Fruit fly (Drosophila melanogaster) whole organism, embryonic: ENCODE results near the gene CG32271.

ENCODE experiments used
- Bteb2 ChIP-seq: fragments of 200-800 bp; sonication (Bioruptor generic); optimal IDR thresholded peaks from 2 replicates; lab custom pipeline; 2016; ENCODE audit warnings: missing biosample characterization, missing genetic modification characterization
- CG10654 ChIP-seq: fragments of 200-800 bp; sonication (Bioruptor generic); optimal IDR thresholded peaks from 2 replicates; lab custom pipeline; 2016; ENCODE audit warnings: missing biosample characterization, missing genetic modification characterization
- CG10959 ChIP-seq: fragments of 200-800 bp; sonication (Bioruptor generic); IDR thresholded peaks from 2 replicates; pipeline ENCODE4 v1.3.6; 2022; ENCODE audit warnings: missing biosample characterization, missing genetic modification characterization
- CG11696 ChIP-seq: fragments of 200-800 bp; sonication (Bioruptor generic); IDR thresholded peaks from 2 replicates; pipeline ENCODE4 v1.3.6; 2022; ENCODE audit warnings: missing biosample characterization, missing genetic modification characterization
- CG13287 ChIP-seq: fragments of 200-800 bp; sonication (Bioruptor generic); IDR thresholded peaks from 2 replicates; pipeline ENCODE4 v1.3.6; 2022; ENCODE audit warnings: missing biosample characterization, missing genetic modification characterization; ENCODE audit not compliant: partially characterized antibody
- CG14710 ChIP-seq: fragments of 200-800 bp; sonication (Bioruptor generic); optimal IDR thresholded peaks from 3 replicates; lab custom pipeline; 2019; ENCODE audit warnings: missing biosample characterization, mild to moderate bottlenecking, missing genetic modification characterization, moderate library complexity
- CG15601 ChIP-seq: fragments of 200-800 bp; sonication (Bioruptor generic); optimal IDR thresholded peaks from 3 replicates; lab custom pipeline; 2019; ENCODE audit warnings: missing biosample characterization, mild to moderate bottlenecking, missing genetic modification characterization, moderate library complexity
- CG1602 ChIP-seq: fragments of 200-800 bp; sonication (Bioruptor generic); optimal IDR thresholded peaks from 3 replicates; lab custom pipeline; 2016; ENCODE audit warnings: missing biosample characterization, missing genetic modification characterization
- CG16815 ChIP-seq: fragments of 200-800 bp; sonication (Bioruptor generic); optimal IDR thresholded peaks from 3 replicates; lab custom pipeline; 2017; ENCODE audit warnings: missing biosample characterization, mild to moderate bottlenecking, missing genetic modification characterization
- CG16863 ChIP-seq: fragments of 200-800 bp; sonication (Bioruptor generic); optimal IDR thresholded peaks from 3 replicates; lab custom pipeline; 2016; ENCODE audit warnings: missing biosample characterization, missing genetic modification characterization
- CG17829 ChIP-seq: fragments of 200-800 bp; optimal IDR thresholded peaks from 2 replicates; lab custom pipeline; 2019; ENCODE audit warnings: missing biosample characterization, mild to moderate bottlenecking, missing genetic modification characterization, moderate library complexity
- CG1832 ChIP-seq: fragments of 200-800 bp; sonication (Bioruptor generic); optimal IDR thresholded peaks from 2 replicates; lab custom pipeline; 2017; ENCODE audit warnings: missing biosample characterization, mild to moderate bottlenecking, missing genetic modification characterization, inconsistent platforms
- CG18476 ChIP-seq: fragments of 200-800 bp; sonication (Bioruptor generic); optimal IDR thresholded peaks from 2 replicates; lab custom pipeline; 2016; ENCODE audit warnings: missing biosample characterization, mild to moderate bottlenecking, missing genetic modification characterization
- CG4328 ChIP-seq: fragments of 200-800 bp; sonication (Bioruptor generic); optimal IDR thresholded peaks from 3 replicates; lab custom pipeline; 2017; ENCODE audit warnings: missing biosample characterization, missing genetic modification reagents, missing genetic modification characterization
- CG4730 ChIP-seq: fragments of 200-800 bp; sonication (Bioruptor generic); IDR thresholded peaks from 2 replicates; pipeline ENCODE4 v1.3.6; 2022; ENCODE audit warnings: missing biosample characterization, missing genetic modification characterization
- CG8388 ChIP-seq: fragments of 200-800 bp; sonication (Bioruptor generic); optimal IDR thresholded peaks from 2 replicates; lab custom pipeline; 2019; ENCODE audit warnings: missing biosample characterization, mild to moderate bottlenecking, missing genetic modification characterization, moderate library complexity
- CG9797 ChIP-seq: fragments of 200-800 bp; sonication (Bioruptor generic); optimal IDR thresholded peaks from 3 replicates; lab custom pipeline; 2018; ENCODE audit warnings: missing biosample characterization, mild to moderate bottlenecking, missing genetic modification characterization
- Chrac-16 ChIP-seq: fragments of 200-800 bp; sonication (Bioruptor generic); optimal IDR thresholded peaks from 3 replicates; lab custom pipeline; 2016; ENCODE audit warnings: missing biosample characterization, missing genetic modification characterization
- CkIIα-i1 ChIP-seq: fragments of 200-800 bp; sonication (Bioruptor generic); IDR thresholded peaks from 2 replicates; pipeline ENCODE4 v1.3.6; 2022; ENCODE audit warnings: missing biosample characterization, missing genetic modification characterization
- Dll ChIP-seq: fragments of 200-800 bp; sonication (Bioruptor generic); IDR thresholded peaks from 4 replicates; pipeline ENCODE4 v1.3.6; 2022; ENCODE audit warnings: missing biosample characterization, missing genetic modification characterization; ENCODE audit not compliant: partially characterized antibody
- Ets65A ChIP-seq: fragments of 200-800 bp; sonication (Bioruptor generic); peaks from one replicate; lab custom pipeline; 2016; ENCODE audit warnings: missing biosample characterization, missing genetic modification characterization
- Ets97D ChIP-seq: fragments of 200-800 bp; sonication (Bioruptor generic); optimal IDR thresholded peaks from 3 replicates; lab custom pipeline; 2016; ENCODE audit warnings: missing biosample characterization, missing genetic modification characterization
- HHEX ChIP-seq: fragments of 200-800 bp; sonication (Bioruptor generic); optimal IDR thresholded peaks from 3 replicates; lab custom pipeline; 2017; ENCODE audit warnings: missing biosample characterization, mild to moderate bottlenecking, missing genetic modification characterization, missing genetic modification reagents
- Hey ChIP-seq: fragments of 200-800 bp; sonication (Bioruptor generic); optimal IDR thresholded peaks from 3 replicates; lab custom pipeline; 2018; ENCODE audit warnings: missing biosample characterization, mild to moderate bottlenecking, missing genetic modification characterization
- MBD-R2 ChIP-seq: fragments of 200-800 bp; sonication (Bioruptor generic); IDR thresholded peaks from 2 replicates; pipeline ENCODE4 v1.3.6; 2022; ENCODE audit warnings: missing biosample characterization, missing genetic modification characterization
- NC2α ChIP-seq: fragments of 200-800 bp; sonication (Bioruptor generic); optimal IDR thresholded peaks from 2 replicates; lab custom pipeline; 2016; ENCODE audit warnings: missing biosample characterization, missing genetic modification characterization
- NFAT ChIP-seq: fragments of 200-800 bp; sonication (Bioruptor generic); IDR thresholded peaks from 2 replicates; pipeline ENCODE4 v1.3.6; 2022; ENCODE audit warnings: missing biosample characterization, missing genetic modification characterization
- NfI ChIP-seq: fragments of 200-800 bp; sonication (Bioruptor generic); optimal IDR thresholded peaks from 3 replicates; lab custom pipeline; 2018; ENCODE audit warnings: missing biosample characterization, mild to moderate bottlenecking, missing genetic modification characterization, moderate library complexity
- Oaz ChIP-seq: fragments of 200-800 bp; sonication (Bioruptor generic); IDR thresholded peaks from 2 replicates; pipeline ENCODE4 v1.3.6; 2022; ENCODE audit warnings: missing biosample characterization, missing genetic modification characterization
- Rx ChIP-seq: fragments of 200-800 bp; sonication (Bioruptor generic); IDR thresholded peaks from 2 replicates; pipeline ENCODE4 v1.3.6; 2022; ENCODE audit warnings: missing biosample characterization, missing genetic modification characterization
- Sox100B ChIP-seq: fragments of 200-800 bp; sonication (Bioruptor generic); optimal IDR thresholded peaks from 3 replicates; lab custom pipeline; 2018; ENCODE audit warnings: missing biosample characterization, mild to moderate bottlenecking, missing genetic modification characterization
- bbx ChIP-seq: fragments of 200-800 bp; sonication (Bioruptor generic); IDR thresholded peaks from 2 replicates; pipeline ENCODE4 v1.3.6; 2022; ENCODE audit warnings: missing biosample characterization, missing genetic modification characterization; ENCODE audit not compliant: partially characterized antibody
- bigmax ChIP-seq: fragments of 200-800 bp; sonication (Bioruptor generic); optimal IDR thresholded peaks from 2 replicates; lab custom pipeline; 2018; ENCODE audit warnings: missing biosample characterization, mild to moderate bottlenecking, missing genetic modification characterization
- chif ChIP-seq, 2 experiments: fragments of 200-800 bp; sonication (Bioruptor generic); optimal IDR thresholded peaks; 3 replicates each; lab custom pipeline; 2016; ENCODE audit warnings: missing biosample characterization in 2 of 2, missing genetic modification characterization in 2 of 2
- da ChIP-seq: fragments of 200-800 bp; sonication (Bioruptor generic); optimal IDR thresholded peaks from 2 replicates; lab custom pipeline; 2016; ENCODE audit warnings: missing biosample characterization, missing genetic modification characterization
- dan ChIP-seq: fragments of 200-800 bp; sonication (Bioruptor generic); IDR thresholded peaks from 2 replicates; pipeline ENCODE4 v1.3.6; 2022; ENCODE audit warnings: missing biosample characterization, missing genetic modification characterization
- disco-r ChIP-seq: fragments of 200-800 bp; sonication (Bioruptor generic); optimal IDR thresholded peaks from 2 replicates; lab custom pipeline; 2016; ENCODE audit warnings: missing biosample characterization, missing genetic modification characterization
- dysf ChIP-seq: fragments of 200-800 bp; sonication (Bioruptor generic); IDR thresholded peaks from 3 replicates; pipeline ENCODE4 v1.3.6; 2022; ENCODE audit warnings: missing biosample characterization, missing genetic modification characterization
- exex ChIP-seq: fragments of 200-800 bp; sonication (Bioruptor generic); optimal IDR thresholded peaks from 4 replicates; lab custom pipeline; 2018; ENCODE audit warnings: missing biosample characterization, mild to moderate bottlenecking, missing genetic modification characterization, moderate library complexity
- eyg ChIP-seq: fragments of 200-800 bp; sonication (Bioruptor generic); optimal IDR thresholded peaks from 3 replicates; lab custom pipeline; 2016; ENCODE audit warnings: missing biosample characterization, missing genetic modification characterization
- ham ChIP-seq: fragments of 200-800 bp; sonication (Bioruptor generic); IDR thresholded peaks from 2 replicates; pipeline ENCODE4 v1.3.6; 2022; ENCODE audit warnings: missing biosample characterization, missing genetic modification characterization
- hkb ChIP-seq, 2 experiments: fragments of 200-800 bp in 1 of 2; fragments of >200 bp in 1 of 2; sonication (Bioruptor generic) in 1 of 2; IDR thresholded peaks in 1 of 2; optimal IDR thresholded peaks in 1 of 2; 2 replicates each; pipeline versions ENCODE4 v1.3.6 to Lab custom; 2017 to 2022; ENCODE audit warnings: missing biosample characterization in 1 of 2, missing genetic modification characterization in 1 of 2
- knrl ChIP-seq: fragments of 200-800 bp; sonication (Bioruptor generic); IDR thresholded peaks from 3 replicates; pipeline ENCODE4 v1.3.6; 2022; ENCODE audit warnings: missing biosample characterization, missing genetic modification characterization; ENCODE audit not compliant: partially characterized antibody
- nau ChIP-seq: fragments of 200-800 bp; sonication (Bioruptor generic); optimal IDR thresholded peaks from 3 replicates; lab custom pipeline; 2017; ENCODE audit warnings: missing biosample characterization, mild to moderate bottlenecking, missing genetic modification characterization, missing genetic modification reagents
- p53 ChIP-seq: fragments of 200-800 bp; sonication (Bioruptor generic); optimal IDR thresholded peaks from 2 replicates; lab custom pipeline; 2016; ENCODE audit warnings: missing biosample characterization, missing genetic modification characterization
- pzg ChIP-seq: fragments of 200-800 bp; sonication (Bioruptor generic); optimal IDR thresholded peaks from 3 replicates; lab custom pipeline; 2018; ENCODE audit warnings: missing biosample characterization, mild to moderate bottlenecking, missing genetic modification characterization, moderate library complexity
- ranshi ChIP-seq: fragments of 200-800 bp; sonication (Bioruptor generic); IDR thresholded peaks from 2 replicates; pipeline ENCODE4 v1.3.6; 2022; ENCODE audit warnings: missing biosample characterization, missing genetic modification characterization
- ssp ChIP-seq: fragments of 200-800 bp; sonication (Bioruptor generic); IDR thresholded peaks from 2 replicates; pipeline ENCODE4 v1.3.6; 2022; ENCODE audit warnings: missing biosample characterization, missing genetic modification characterization
- stc ChIP-seq: fragments of 200-800 bp; sonication (Bioruptor generic); IDR thresholded peaks from 2 replicates; pipeline ENCODE4 v1.3.6; 2022; ENCODE audit warnings: missing biosample characterization, missing genetic modification characterization
- tx ChIP-seq: fragments of 200-800 bp; sonication (Bioruptor generic); optimal IDR thresholded peaks from 2 replicates; lab custom pipeline; 2016; ENCODE audit warnings: missing biosample characterization, missing genetic modification characterization
- yki ChIP-seq: fragments of >200 bp; optimal IDR thresholded peaks from 3 replicates; lab custom pipeline; 2018

Gene CG32271

DNA sequence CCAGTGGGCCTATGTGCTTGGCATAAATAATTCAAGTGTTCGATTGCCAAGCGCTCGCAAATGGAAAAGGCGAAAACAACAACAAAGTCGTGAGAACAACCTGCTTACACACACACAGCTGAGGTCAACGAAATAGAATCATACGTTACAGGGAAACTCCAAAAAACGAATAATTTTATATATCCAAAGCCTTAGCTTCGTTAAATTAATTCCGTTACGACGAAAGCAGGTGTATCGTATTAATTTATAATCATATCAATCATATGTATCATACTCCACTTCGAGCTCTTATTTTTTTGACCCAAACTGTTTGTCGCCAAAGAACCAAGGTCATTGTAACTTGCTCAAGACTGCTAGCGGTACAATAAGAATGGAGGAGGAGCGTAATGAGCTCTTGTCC is 23.5 kb downstream of the CG32271 start (continued):
- peak; percentile 81 for TF ChIP-seq NfI (GFP tag; lab: Kevin White, UChicago)
- peak; percentile 93 for TF ChIP-seq dysf (GFP tag; lab: Robert Waterston, UW)
- no peak for TF ChIP-seq Dll (GFP tag; lab: Robert Waterston, UW)
- no peak for TF ChIP-seq nau (GFP tag; lab: Kevin White, UChicago)
- TF ChIP-seq tx (GFP tag; lab: Kevin White, UChicago), result peak; percentile 35
- peak; percentile 46 for TF ChIP-seq Ets97D
- peak; percentile 76 for TF ChIP-seq MBD-R2 (GFP tag; lab: Robert Waterston, UW)
- peak; percentile 75 for TF ChIP-seq ssp
- peak; percentile 78 for TF ChIP-seq CG10654 (GFP tag; lab: Kevin White, UChicago)
- TF ChIP-seq CG8388, result peak; percentile 84
- no peak for TF ChIP-seq yki (lab: Kevin White, UChicago)
- TF ChIP-seq NFAT (GFP tag; lab: Robert Waterston, UW), result peak; percentile 86
- TF ChIP-seq pzg (GFP tag; lab: Kevin White, UChicago), result peak; percentile 1
- TF ChIP-seq bbx (GFP tag; lab: Robert Waterston, UW), result no peak
- TF ChIP-seq CG16815 (GFP tag; lab: Kevin White, UChicago), result peak; percentile 57
- TF ChIP-seq dan (GFP tag; lab: Robert Waterston, UW), result peak; percentile 65
- peak; percentile 81 for TF ChIP-seq Bteb2
- TF ChIP-seq stc (GFP tag; lab: Robert Waterston, UW), result peak; percentile 85
- no peak for TF ChIP-seq CkIIα-i1 (GFP tag; lab: Robert Waterston, UW)
- peak; percentile 53 for TF ChIP-seq NC2α (GFP tag; lab: Kevin White, UChicago)
- TF ChIP-seq CG10959, result peak; percentile 61
- peak; percentile 19 for TF ChIP-seq bigmax
- TF ChIP-seq CG11696, result peak; percentile 99
- no peak for TF ChIP-seq p53 (GFP tag; lab: Kevin White, UChicago)
- peak; percentile 48 for TF ChIP-seq CG4328 (GFP tag; lab: Kevin White, UChicago)
- peak; percentile 86 for TF ChIP-seq Ets65A (GFP tag; lab: Kevin White, UChicago)
- TF ChIP-seq da (GFP tag; lab: Kevin White, UChicago), result no peak
- peak; percentile 82 for TF ChIP-seq CG18476 (GFP tag; lab: Kevin White, UChicago)
- peak; percentile 91 for TF ChIP-seq ranshi (GFP tag; lab: Robert Waterston, UW)
- TF ChIP-seq HHEX (GFP tag; lab: Kevin White, UChicago), result peak; percentile 89
- TF ChIP-seq CG1602 (GFP tag; lab: Kevin White, UChicago), result peak; percentile 77
- peak; percentile 42; the same call in 1 of the 2 replicates for TF ChIP-seq ham (GFP tag; lab: Robert Waterston, UW)
- TF ChIP-seq CG9797 (GFP tag; lab: Kevin White, UChicago), result no peak
- peak; percentile 82 for TF ChIP-seq CG4730 (GFP tag; lab: Robert Waterston, UW)
- TF ChIP-seq hkb (optimal IDR thresholded peaks at IDR 0.05; lab: Kevin White, UChicago), result no peak
- TF ChIP-seq hkb (GFP tag; IDR thresholded peaks at IDR 0.05; lab: Robert Waterston, UW), result peak; percentile 95
- TF ChIP-seq knrl (GFP tag; lab: Robert Waterston, UW), result no peak
- TF ChIP-seq Rx (GFP tag; lab: Robert Waterston, UW), result peak; percentile 70
- TF ChIP-seq CG15601, result no peak
- TF ChIP-seq disco-r (GFP tag; lab: Kevin White, UChicago), result peak; percentile 79
- TF ChIP-seq CG13287, result no peak
- peak; percentile 69 to 87 for TF ChIP-seq chif (GFP tag; optimal IDR thresholded peaks at IDR 0.05; lab: Kevin White, UChicago)
- no peak for TF ChIP-seq Sox100B
- TF ChIP-seq CG17829 (tag; lab: Kevin White, UChicago), result peak; percentile 89
- TF ChIP-seq CG14710 (tag; lab: Kevin White, UChicago), result peak; percentile 83
- peak; percentile 81 for TF ChIP-seq Chrac-16
- peak; percentile 59 for TF ChIP-seq exex
- TF ChIP-seq Oaz, result peak; percentile 67
- peak; percentile 78 for TF ChIP-seq eyg (GFP tag; lab: Kevin White, UChicago)
- no peak for TF ChIP-seq Hey (tag; lab: Kevin White, UChicago)
- peak; percentile 79 for TF ChIP-seq CG16863
- TF ChIP-seq CG1832 (GFP tag; lab: Kevin White, UChicago), result no peak
